Worm (Caenorhabditis elegans) whole organism, mixed stage, embryonic: Measurements from ENCODE around the gene pitr-2.
A peak's percentile ranks its signal among the peaks of the same experiment; 100 is the strongest.

Source experiments
- M03D4.4 ChIP-seq: sonication (generic microtip); optimal IDR thresholded peaks from 2 replicates; lab custom pipeline; 2017; ENCODE audit warnings: mild to moderate bottlenecking, missing genetic modification characterization, missing compliant biosample characterization
- bed-3 ChIP-seq: fragments of 200-800 bp; sonication (Bioruptor generic); optimal IDR thresholded peaks from 3 replicates; lab custom pipeline; 2018; ENCODE audit warnings: mild to moderate bottlenecking, missing genetic modification characterization, moderate library complexity, missing compliant biosample characterization
- blmp-1 ChIP-seq: fragments of 150-350 bp; optimal IDR thresholded peaks from 2 replicates; lab custom pipeline; 2014; ENCODE audit warnings: missing biosample characterization, missing genetic modification characterization
- ceh-39 ChIP-seq: fragments of 150-350 bp; optimal IDR thresholded peaks from 2 replicates; lab custom pipeline; 2014; ENCODE audit warnings: missing biosample characterization, missing genetic modification characterization
- ceh-43 ChIP-seq: fragments of 200-800 bp; sonication (Bioruptor generic); optimal IDR thresholded peaks from 2 replicates; lab custom pipeline; 2018; ENCODE audit warnings: mild to moderate bottlenecking, missing genetic modification characterization, moderate library complexity, missing compliant biosample characterization
- ceh-83 ChIP-seq: fragments of 200-800 bp; sonication (Bioruptor generic); optimal IDR thresholded peaks from 2 replicates; lab custom pipeline; 2018; ENCODE audit warnings: mild to moderate bottlenecking, missing genetic modification characterization, missing compliant biosample characterization
- ces-1 ChIP-seq: fragments of 150-350 bp; optimal IDR thresholded peaks from 2 replicates; lab custom pipeline; 2014; ENCODE audit warnings: missing biosample characterization, missing genetic modification reagents, missing genetic modification characterization
- elt-1 ChIP-seq: sonication (generic microtip); optimal IDR thresholded peaks from 2 replicates; lab custom pipeline; 2017; ENCODE audit warnings: missing genetic modification characterization, mild to moderate bottlenecking, missing compliant biosample characterization, antibody characterized with exemption, moderate library complexity, borderline replicate concordance; ENCODE audit not compliant: insufficient read depth
- elt-3 ChIP-seq: fragments of 150-350 bp; optimal IDR thresholded peaks from 2 replicates; lab custom pipeline; 2014; ENCODE audit warnings: missing biosample characterization, missing genetic modification characterization
- ham-2 ChIP-seq: fragments of 200-800 bp; sonication (Bioruptor generic); optimal IDR thresholded peaks from 2 replicates; lab custom pipeline; 2018; ENCODE audit warnings: mild to moderate bottlenecking, missing genetic modification characterization, missing compliant biosample characterization
- hlh-1 ChIP-seq: fragments of 150-350 bp; optimal IDR thresholded peaks from 2 replicates; lab custom pipeline; 2014; ENCODE audit warnings: missing biosample characterization, missing genetic modification reagents, missing genetic modification characterization
- lin-13 ChIP-seq: fragments of 150-350 bp; optimal IDR thresholded peaks from 2 replicates; lab custom pipeline; 2014; ENCODE audit warnings: missing biosample characterization, missing genetic modification characterization
- lin-32 ChIP-seq: fragments of 200-800 bp; sonication (Bioruptor generic); optimal IDR thresholded peaks from 2 replicates; lab custom pipeline; 2018; ENCODE audit warnings: mild to moderate bottlenecking, missing genetic modification characterization, missing compliant biosample characterization
- lsy-2 ChIP-seq: fragments of 150-350 bp; optimal IDR thresholded peaks from 2 replicates; lab custom pipeline; 2014; ENCODE audit warnings: missing biosample characterization, missing genetic modification characterization
- mab-5 ChIP-seq: fragments of 150-350 bp; optimal IDR thresholded peaks from 2 replicates; lab custom pipeline; 2014; ENCODE audit warnings: missing biosample characterization, missing genetic modification characterization
- mep-1 ChIP-seq: fragments of 150-350 bp; optimal IDR thresholded peaks from 2 replicates; lab custom pipeline; 2017; ENCODE audit warnings: missing biosample characterization, missing genetic modification reagents, missing genetic modification characterization, inconsistent platforms
- mls-2 ChIP-seq: sonication (generic microtip); optimal IDR thresholded peaks from 2 replicates; lab custom pipeline; 2016; ENCODE audit warnings: mild to moderate bottlenecking, missing genetic modification characterization, moderate library complexity, missing compliant biosample characterization
- nhr-12 ChIP-seq: fragments of 150-350 bp; optimal IDR thresholded peaks from 2 replicates; lab custom pipeline; 2014; ENCODE audit warnings: missing biosample characterization, missing genetic modification characterization
- nhr-237 ChIP-seq: fragments of 150-350 bp; optimal IDR thresholded peaks from 2 replicates; lab custom pipeline; 2014; ENCODE audit warnings: missing biosample characterization, missing genetic modification characterization
- nhr-28 ChIP-seq: fragments of 150-350 bp; optimal IDR thresholded peaks from 2 replicates; lab custom pipeline; 2014; ENCODE audit warnings: missing biosample characterization, missing genetic modification characterization
- pha-4 ChIP-seq: fragments of 150-350 bp; optimal IDR thresholded peaks from 2 replicates; lab custom pipeline; 2018; ENCODE audit warnings: missing biosample characterization, missing genetic modification reagents, missing genetic modification characterization
- sem-2 ChIP-seq: fragments of 200-800 bp; sonication (Bioruptor generic); optimal IDR thresholded peaks from 2 replicates; lab custom pipeline; 2018; ENCODE audit warnings: mild to moderate bottlenecking, missing genetic modification characterization, missing compliant biosample characterization
- snpc-4 ChIP-seq: fragments of 150-350 bp; optimal IDR thresholded peaks from 2 replicates; lab custom pipeline; 2014; ENCODE audit warnings: missing biosample characterization, missing genetic modification characterization
- sptf-1 ChIP-seq: sonication (generic microtip); optimal IDR thresholded peaks from 2 replicates; lab custom pipeline; 2017; ENCODE audit warnings: mild to moderate bottlenecking, missing genetic modification characterization, moderate library complexity, missing compliant biosample characterization
- tbx-8 ChIP-seq: fragments of 200-800 bp; sonication (Bioruptor generic); optimal IDR thresholded peaks from 2 replicates; lab custom pipeline; 2018; ENCODE audit warnings: mild to moderate bottlenecking, missing genetic modification characterization, moderate library complexity, missing compliant biosample characterization
- unc-120 ChIP-seq: sonication (generic microtip); optimal IDR thresholded peaks from 2 replicates; lab custom pipeline; 2017; ENCODE audit warnings: missing genetic modification characterization, missing compliant biosample characterization; ENCODE audit not compliant: poor library complexity, severe bottlenecking
- unc-39 ChIP-seq: fragments of 150-350 bp; optimal IDR thresholded peaks from 2 replicates; lab custom pipeline; 2014; ENCODE audit warnings: missing biosample characterization, missing genetic modification characterization
- unc-62 ChIP-seq: fragments of 150-350 bp; optimal IDR thresholded peaks from 2 replicates; lab custom pipeline; 2014; ENCODE audit warnings: missing biosample characterization, missing genetic modification reagents, missing genetic modification characterization
- zip-8 ChIP-seq: fragments of 150-350 bp; optimal IDR thresholded peaks from 2 replicates; lab custom pipeline; 2014; ENCODE audit warnings: missing biosample characterization, missing genetic modification characterization
- ztf-11 ChIP-seq: fragments of 150-350 bp; optimal IDR thresholded peaks from 2 replicates; lab custom pipeline; 2014; ENCODE audit warnings: missing biosample characterization, missing genetic modification characterization

The pitr-2 gene

ce11 chrV:9173789-9174188, 36.3 kb upstream of the pitr-2 start, which contains the start of gene pqn-16:
Gene pqn-16 (plus strand): TSS chrV:9174089.
- no peak for TF ChIP-seq blmp-1 (tag; lab: Kevin White, UChicago)
- TF ChIP-seq lin-13 = no peak
- no peak for TF ChIP-seq pha-4
- TF ChIP-seq unc-39 (tag; lab: Kevin White, UChicago) = no peak
- no peak for TF ChIP-seq sem-2
- no peak for TF ChIP-seq ces-1 (GFP tag; lab: Kevin White, UChicago)
- TF ChIP-seq ceh-39 (tag; lab: Kevin White, UChicago) = no peak
- TF ChIP-seq hlh-1 (tag; lab: Kevin White, UChicago) = no peak
- no peak for TF ChIP-seq bed-3 (GFP tag; lab: Kevin White, UChicago)
- TF ChIP-seq elt-1 (tag; lab: Kevin White, UChicago) = no peak

ce11 chrV:9172989-9173388, 35.5 kb upstream of the pitr-2 start, which contains the start of gene gad-3:
Gene gad-3 (minus strand): TSS chrV:9173005.
- TF ChIP-seq ces-1 (GFP tag; lab: Kevin White, UChicago) (no peak), tbx-8 (GFP tag; lab: Kevin White, UChicago) (no peak), bed-3 (GFP tag; lab: Kevin White, UChicago) (no peak), ceh-83 (no peak), ztf-11 (no peak), hlh-1 (tag; lab: Kevin White, UChicago) (no peak), mls-2 (tag; lab: Kevin White, UChicago) (no peak), sptf-1 (tag; lab: Kevin White, UChicago) (no peak), elt-3 (tag; lab: Kevin White, UChicago) (no peak), lin-32 (GFP tag; lab: Kevin White, UChicago) (no peak), nhr-12 (tag; lab: Kevin White, UChicago) (no peak), ham-2 (no peak), M03D4.4 (no peak), lsy-2 (no peak), mep-1 (tag; lab: Kevin White, UChicago) (no peak), zip-8 (tag; lab: Kevin White, UChicago) (no peak), blmp-1 (tag; lab: Kevin White, UChicago) (no peak), unc-62 (GFP tag; lab: Kevin White, UChicago) (no peak), mab-5 (tag; lab: Kevin White, UChicago) (no peak), nhr-28 (no peak)

ce11 chrV:9168089-9168488, 30.6 kb upstream of the pitr-2 start, which contains the start of gene B0222.11:
Gene B0222.11 (minus strand): TSS chrV:9168189.
- TF ChIP-seq mep-1 (tag; lab: Kevin White, UChicago) (no peak), lin-32 (GFP tag; lab: Kevin White, UChicago) (no peak), ham-2 (no peak)

- TF ChIP-seq unc-120 = no peak
- TF ChIP-seq lin-32 (GFP tag; lab: Kevin White, UChicago) = no peak
- no peak for TF ChIP-seq M03D4.4
- no peak for TF ChIP-seq zip-8 (tag; lab: Kevin White, UChicago)
- TF ChIP-seq ceh-43 (GFP tag; lab: Kevin White, UChicago) = no peak
- TF ChIP-seq snpc-4 = no peak
- TF ChIP-seq blmp-1 (tag; lab: Kevin White, UChicago) = no peak
- TF ChIP-seq pha-4 = no peak
- no peak for TF ChIP-seq nhr-237
- TF ChIP-seq bed-3 (GFP tag; lab: Kevin White, UChicago) = no peak
- no peak for TF ChIP-seq elt-3 (tag; lab: Kevin White, UChicago)
- TF ChIP-seq mls-2 (tag; lab: Kevin White, UChicago) = no peak
- TF ChIP-seq sem-2 = no peak
- TF ChIP-seq sptf-1 (tag; lab: Kevin White, UChicago) = no peak
- no peak for TF ChIP-seq unc-62 (GFP tag; lab: Kevin White, UChicago)
These were observed 28.8 kb upstream of the pitr-2 start for ce11 chrV:9166306-9166705.

ce11 chrV:9165073-9165699, 27.7 kb upstream of the pitr-2 start, which contains the start of gene col-10:
Gene col-10 (minus strand): TSS chrV:9165307.
- no peak for TF ChIP-seq sem-2
- no peak for TF ChIP-seq ztf-11
- peak; percentile 66 for TF ChIP-seq ham-2
